Fruit fly (Drosophila melanogaster) whole organism, pupa: ENCODE data around the gene Gclm.
A peak's percentile ranks its signal among the peaks of the same experiment; 100 is the strongest.

ENCODE experiments used
- CG10348 ChIP-seq: fragments of 200-800 bp; sonication (Bioruptor generic); IDR thresholded peaks from 2 replicates; pipeline ENCODE4 v1.3.6; 2022; ENCODE audit warnings: missing biosample characterization, missing genetic modification characterization
- CG12605 ChIP-seq: fragments of 200-800 bp; sonication (Bioruptor generic); IDR thresholded peaks from 2 replicates; pipeline ENCODE4 v1.3.6; 2022; ENCODE audit warnings: missing biosample characterization, missing genetic modification characterization
- CG13204 ChIP-seq: fragments of 200-800 bp; sonication (Bioruptor generic); optimal IDR thresholded peaks from 2 replicates; lab custom pipeline; 2018; ENCODE audit warnings: missing biosample characterization, mild to moderate bottlenecking, missing genetic modification characterization, moderate library complexity
- CG14655 ChIP-seq: fragments of 200-800 bp; sonication (Bioruptor generic); optimal IDR thresholded peaks from 3 replicates; lab custom pipeline; 2017; ENCODE audit warnings: mild to moderate bottlenecking, missing biosample characterization, missing genetic modification reagents, missing genetic modification characterization
- CG15710 ChIP-seq: fragments of 200-800 bp; sonication (Bioruptor generic); optimal IDR thresholded peaks from 2 replicates; lab custom pipeline; 2018; ENCODE audit warnings: missing biosample characterization, mild to moderate bottlenecking, missing genetic modification characterization, moderate library complexity
- CG17806 ChIP-seq: fragments of 200-800 bp; sonication (Bioruptor generic); optimal IDR thresholded peaks from 2 replicates; lab custom pipeline; 2018; ENCODE audit warnings: missing biosample characterization, mild to moderate bottlenecking, missing genetic modification characterization, moderate library complexity
- CG32121 ChIP-seq: fragments of 200-800 bp; sonication (Bioruptor generic); IDR thresholded peaks from 2 replicates; pipeline ENCODE4 v1.3.6; 2022; ENCODE audit warnings: missing biosample characterization, missing genetic modification characterization
- CG34367 ChIP-seq: fragments of 200-800 bp; sonication (Bioruptor generic); optimal IDR thresholded peaks from 2 replicates; lab custom pipeline; 2018; ENCODE audit warnings: missing biosample characterization, mild to moderate bottlenecking, missing genetic modification characterization
- CG4496 ChIP-seq: fragments of 200-800 bp; sonication (Bioruptor generic); IDR thresholded peaks from 3 replicates; pipeline ENCODE4 v1.3.6; 2022; ENCODE audit warnings: missing biosample characterization, missing genetic modification characterization
- CG8159 ChIP-seq: fragments of 200-800 bp; sonication (Bioruptor generic); optimal IDR thresholded peaks from 3 replicates; lab custom pipeline; 2018; ENCODE audit warnings: missing biosample characterization, mild to moderate bottlenecking, missing genetic modification characterization, moderate library complexity
- CG8301 ChIP-seq: fragments of 200-800 bp; sonication (Bioruptor generic); optimal IDR thresholded peaks from 2 replicates; lab custom pipeline; 2018; ENCODE audit warnings: missing biosample characterization, mild to moderate bottlenecking, missing genetic modification characterization
- CG9948 ChIP-seq: fragments of 200-800 bp; sonication (Bioruptor generic); optimal IDR thresholded peaks from 2 replicates; lab custom pipeline; 2018; ENCODE audit warnings: missing biosample characterization, mild to moderate bottlenecking, missing genetic modification characterization, moderate library complexity
- D1 ChIP-seq: fragments of 200-800 bp; sonication (Bioruptor generic); optimal IDR thresholded peaks from 2 replicates; lab custom pipeline; 2018; ENCODE audit warnings: missing biosample characterization, mild to moderate bottlenecking, missing genetic modification characterization, moderate library complexity
- EcR ChIP-seq: fragments of 200-800 bp; sonication (Bioruptor generic); optimal IDR thresholded peaks from 3 replicates; lab custom pipeline; 2019; ENCODE audit warnings: missing biosample characterization, missing genetic modification characterization, mild to moderate bottlenecking, moderate library complexity, missing genetic modification reagents
- Ets98B ChIP-seq: fragments of 200-800 bp; sonication (Bioruptor generic); IDR thresholded peaks from 2 replicates; pipeline ENCODE4 v1.3.6; 2022; ENCODE audit warnings: missing biosample characterization, missing genetic modification characterization
- Pif1A ChIP-seq: fragments of 200-800 bp; sonication (Bioruptor generic); optimal IDR thresholded peaks from 3 replicates; lab custom pipeline; 2016; ENCODE audit warnings: missing biosample characterization, missing genetic modification characterization
- Pif1B ChIP-seq: fragments of 200-800 bp; sonication (Bioruptor generic); optimal IDR thresholded peaks from 3 replicates; lab custom pipeline; 2016; ENCODE audit warnings: missing biosample characterization, missing genetic modification characterization
- Snoo ChIP-seq: fragments of 200-800 bp; sonication (Bioruptor generic); optimal IDR thresholded peaks from 3 replicates; lab custom pipeline; 2017; ENCODE audit warnings: missing biosample characterization, mild to moderate bottlenecking, missing genetic modification characterization, inconsistent platforms
- fd96Ca ChIP-seq: fragments of 200-800 bp; sonication (Bioruptor generic); IDR thresholded peaks from 3 replicates; pipeline ENCODE4 v1.3.6; 2022; ENCODE audit warnings: missing biosample characterization, missing genetic modification characterization
- gl ChIP-seq: fragments of 200-800 bp; sonication (Bioruptor generic); optimal IDR thresholded peaks from 2 replicates; lab custom pipeline; 2018; ENCODE audit warnings: missing biosample characterization, mild to moderate bottlenecking, missing genetic modification characterization
- rn ChIP-seq: fragments of 200-800 bp; sonication (Bioruptor generic); IDR thresholded peaks from 2 replicates; pipeline ENCODE4 v1.3.6; 2022; ENCODE audit warnings: missing biosample characterization, missing genetic modification characterization

Gene Gclm

dm6 chr3R:22667959-22668316 is 18.4 kb downstream of the Gclm start:
- no peak for TF ChIP-seq Pif1A
- no peak for TF ChIP-seq CG8159 (tag; lab: Kevin White, UChicago)
- TF ChIP-seq gl (tag; lab: Kevin White, UChicago), result no peak
- TF ChIP-seq Snoo (tag; lab: Kevin White, UChicago), result no peak
- TF ChIP-seq CG17806, result no peak
- TF ChIP-seq CG13204 (GFP tag; lab: Kevin White, UChicago), result no peak
- no peak for TF ChIP-seq CG9948 (tag; lab: Kevin White, UChicago)
- TF ChIP-seq D1 (tag; lab: Kevin White, UChicago), result no peak

- TF ChIP-seq gl (tag; lab: Kevin White, UChicago) (peak; percentile 78), CG17806 (peak; percentile 96), CG4496 (GFP tag; lab: Robert Waterston, UW) (peak; percentile 94; the same call in 2 of the 3 replicates), Pif1B (GFP tag; lab: Kevin White, UChicago) (peak; percentile 91), CG14655 (GFP tag; lab: Kevin White, UChicago) (peak; percentile 96), rn (peak; percentile 81), Pif1A (peak; percentile 87), Snoo (tag; lab: Kevin White, UChicago) (peak; percentile 92), CG15710 (peak; percentile 95), fd96Ca (GFP tag; lab: Robert Waterston, UW) (peak; percentile 50), EcR (GFP tag; lab: Kevin White, UChicago) (peak; percentile 3), CG10348 (peak; percentile 75), CG13204 (GFP tag; lab: Kevin White, UChicago) (peak; percentile 67), CG8159 (tag; lab: Kevin White, UChicago) (peak; percentile 99), CG34367 (tag; lab: Kevin White, UChicago) (peak; percentile 91), CG12605 (GFP tag; lab: Robert Waterston, UW) (peak; percentile 73; the same call in 1 of the 2 replicates), CG32121 (GFP tag; lab: Robert Waterston, UW) (peak; percentile 90), D1 (tag; lab: Kevin White, UChicago) (peak; percentile 96), Ets98B (peak; percentile 80), CG9948 (tag; lab: Kevin White, UChicago) (peak; percentile 99), CG8301 (tag; lab: Kevin White, UChicago) (peak; percentile 94)
Observed at dm6 chr3R:22667284-22667958, 18.9 kb downstream of the Gclm start.

- TF ChIP-seq CG17806 (no peak), CG34367 (tag; lab: Kevin White, UChicago) (peak; percentile 2), CG12605 (GFP tag; lab: Robert Waterston, UW) (no peak), rn (no peak), CG15710 (peak; percentile 16), Pif1B (GFP tag; lab: Kevin White, UChicago) (no peak), Ets98B (peak; percentile 5; the same call in 1 of the 2 replicates), CG9948 (tag; lab: Kevin White, UChicago) (no peak), CG4496 (GFP tag; lab: Robert Waterston, UW) (peak; percentile 59; the same call in 1 of the 3 replicates), CG32121 (GFP tag; lab: Robert Waterston, UW) (no peak; the same call in 1 of the 2 replicates), EcR (GFP tag; lab: Kevin White, UChicago) (no peak), fd96Ca (GFP tag; lab: Robert Waterston, UW) (peak; percentile 38; the same call in 1 of the 3 replicates)
Observed at dm6 chr3R:22666449-22667283, 19.6 kb downstream of the Gclm start.

- TF ChIP-seq fd96Ca (GFP tag; lab: Robert Waterston, UW), result peak; percentile 90
- TF ChIP-seq Pif1B (GFP tag; lab: Kevin White, UChicago), result peak; percentile 23
- no peak for TF ChIP-seq Snoo (tag; lab: Kevin White, UChicago)
- peak; percentile 57 for TF ChIP-seq CG12605 (GFP tag; lab: Robert Waterston, UW)
- TF ChIP-seq CG32121 (GFP tag; lab: Robert Waterston, UW), result peak; percentile 78
- no peak for TF ChIP-seq CG17806
- TF ChIP-seq CG10348, result no peak
- peak; percentile 14 for TF ChIP-seq CG15710
- TF ChIP-seq EcR (GFP tag; lab: Kevin White, UChicago), result no peak
- TF ChIP-seq Ets98B, result peak; percentile 87
- TF ChIP-seq D1 (tag; lab: Kevin White, UChicago), result no peak
- TF ChIP-seq CG34367 (tag; lab: Kevin White, UChicago), result peak; percentile 17
- TF ChIP-seq CG13204 (GFP tag; lab: Kevin White, UChicago), result no peak
- TF ChIP-seq CG14655 (GFP tag; lab: Kevin White, UChicago), result peak; percentile 73
- TF ChIP-seq Pif1A, result peak; percentile 78
- no peak for TF ChIP-seq gl (tag; lab: Kevin White, UChicago)
- TF ChIP-seq rn, result peak; percentile 51; the same call in 1 of the 2 replicates
- TF ChIP-seq CG9948 (tag; lab: Kevin White, UChicago), result peak; percentile 26
- TF ChIP-seq CG8159 (tag; lab: Kevin White, UChicago), result no peak
- TF ChIP-seq CG4496 (GFP tag; lab: Robert Waterston, UW), result peak; percentile 86
- TF ChIP-seq CG8301 (tag; lab: Kevin White, UChicago), result peak; percentile 79
Observed at dm6 chr3R:22664274-22664673, 22.0 kb downstream of the Gclm start.

dm6 chr3R:22663115-22663514 is 23.2 kb downstream of the Gclm start:
- TF ChIP-seq CG34367 (tag; lab: Kevin White, UChicago), result peak; percentile 61
- no peak for TF ChIP-seq CG17806
- no peak for TF ChIP-seq Pif1B (GFP tag; lab: Kevin White, UChicago)
- TF ChIP-seq EcR (GFP tag; lab: Kevin White, UChicago), result no peak
- TF ChIP-seq CG14655 (GFP tag; lab: Kevin White, UChicago), result peak; percentile 37
- peak; percentile 28 for TF ChIP-seq CG8159 (tag; lab: Kevin White, UChicago)
- TF ChIP-seq CG9948 (tag; lab: Kevin White, UChicago), result peak; percentile 45
- TF ChIP-seq rn, result no peak
- no peak for TF ChIP-seq fd96Ca (GFP tag; lab: Robert Waterston, UW)
- no peak for TF ChIP-seq gl (tag; lab: Kevin White, UChicago)
- TF ChIP-seq Pif1A, result peak; percentile 72
- TF ChIP-seq CG32121 (GFP tag; lab: Robert Waterston, UW), result peak; percentile 61
- no peak for TF ChIP-seq CG10348
- TF ChIP-seq CG12605 (GFP tag; lab: Robert Waterston, UW), result no peak
- no peak for TF ChIP-seq D1 (tag; lab: Kevin White, UChicago)
- TF ChIP-seq CG15710, result peak; percentile 62
- TF ChIP-seq CG8301 (tag; lab: Kevin White, UChicago), result peak; percentile 45
- TF ChIP-seq Ets98B, result peak; percentile 21; the same call in 1 of the 2 replicates
- TF ChIP-seq CG13204 (GFP tag; lab: Kevin White, UChicago), result no peak
- peak; percentile 68 for TF ChIP-seq CG4496 (GFP tag; lab: Robert Waterston, UW)
- TF ChIP-seq Snoo (tag; lab: Kevin White, UChicago), result no peak
